Worm (Caenorhabditis elegans) whole organism, late embryonic: ENCODE data around the gene rcs-1.

Source experiments
- K02D7.2 ChIP-seq: sonication (generic microtip); optimal IDR thresholded peaks from 2 replicates; lab custom pipeline; 2017; ENCODE audit warnings: mild to moderate bottlenecking, missing genetic modification characterization, missing compliant biosample characterization
- K09A11.1 ChIP-seq: sonication (generic microtip); optimal IDR thresholded peaks from 2 replicates; lab custom pipeline; 2017; ENCODE audit warnings: antibody characterized with exemption, mild to moderate bottlenecking, missing genetic modification characterization, missing compliant biosample characterization; ENCODE audit not compliant: insufficient read depth
- T23F11.4 ChIP-seq: fragments of 200-800 bp; sonication (Bioruptor generic); optimal IDR thresholded peaks from 2 replicates; lab custom pipeline; 2018; ENCODE audit warnings: mild to moderate bottlenecking, missing genetic modification characterization, missing compliant biosample characterization
- Y22D7AL.16 ChIP-seq: sonication (generic microtip); optimal IDR thresholded peaks from 2 replicates; lab custom pipeline; 2016; ENCODE audit warnings: missing genetic modification characterization, missing compliant biosample characterization
- ceh-14 ChIP-seq: sonication (generic microtip); optimal IDR thresholded peaks from 2 replicates; lab custom pipeline; 2016; ENCODE audit warnings: missing genotype, missing genetic modification characterization, missing compliant biosample characterization
- ceh-18 ChIP-seq: sonication (generic microtip); optimal IDR thresholded peaks from 2 replicates; lab custom pipeline; 2016; ENCODE audit warnings: missing genetic modification characterization, missing compliant biosample characterization
- ceh-22 ChIP-seq: sonication (generic microtip); optimal IDR thresholded peaks from 2 replicates; lab custom pipeline; 2017; ENCODE audit warnings: missing biosample characterization, missing genetic modification characterization
- ceh-24 ChIP-seq: sonication (generic microtip); optimal IDR thresholded peaks from 2 replicates; lab custom pipeline; 2016; ENCODE audit warnings: mild to moderate bottlenecking, missing genetic modification characterization, missing compliant biosample characterization
- ceh-30 ChIP-seq: fragments of 150-350 bp; optimal IDR thresholded peaks from 2 replicates; lab custom pipeline; 2014; ENCODE audit warnings: missing biosample characterization, missing genetic modification characterization
- ceh-45 ChIP-seq: fragments of 200-800 bp; sonication (Bioruptor generic); IDR thresholded peaks from 2 replicates; pipeline ENCODE4 v1.3.6; 2022; ENCODE audit warnings: missing genetic modification reagents, missing genetic modification characterization, missing compliant biosample characterization
- ceh-48 ChIP-seq: sonication (generic microtip); optimal IDR thresholded peaks from 2 replicates; lab custom pipeline; 2016; ENCODE audit warnings: missing genetic modification characterization, inconsistent platforms, missing compliant biosample characterization
- ceh-6 ChIP-seq: fragments of 200-800 bp; sonication (Bioruptor generic); optimal IDR thresholded peaks from 2 replicates; lab custom pipeline; 2018; ENCODE audit warnings: mild to moderate bottlenecking, missing genetic modification characterization, missing compliant biosample characterization
- che-1 ChIP-seq: sonication (generic microtip); optimal IDR thresholded peaks from 2 replicates; lab custom pipeline; 2016; ENCODE audit warnings: mild to moderate bottlenecking, missing genetic modification characterization, missing compliant biosample characterization
- dve-1 ChIP-seq: sonication (generic microtip); optimal IDR thresholded peaks from 2 replicates; lab custom pipeline; 2017; ENCODE audit warnings: antibody characterized with exemption, mild to moderate bottlenecking, missing genetic modification characterization, missing compliant biosample characterization
- elt-4 ChIP-seq: sonication (generic microtip); optimal IDR thresholded peaks from 2 replicates; lab custom pipeline; 2016; ENCODE audit warnings: missing genetic modification characterization, missing compliant biosample characterization
- eyg-1 ChIP-seq: sonication (generic microtip); optimal IDR thresholded peaks from 2 replicates; lab custom pipeline; 2016; ENCODE audit warnings: missing genotype, missing genetic modification characterization, missing compliant biosample characterization
- fax-1 ChIP-seq: sonication (generic microtip); optimal IDR thresholded peaks from 2 replicates; lab custom pipeline; 2016; ENCODE audit warnings: missing genotype, missing genetic modification characterization, missing compliant biosample characterization
- fkh-10 ChIP-seq: fragments of 150-350 bp; optimal IDR thresholded peaks from 2 replicates; lab custom pipeline; 2014; ENCODE audit warnings: missing biosample characterization, missing genetic modification reagents, missing genetic modification characterization
- fkh-6 ChIP-seq: sonication (generic microtip); optimal IDR thresholded peaks from 2 replicates; lab custom pipeline; 2016; ENCODE audit warnings: missing genetic modification characterization, missing compliant biosample characterization
- gmeb-2 ChIP-seq: sonication (generic microtip); optimal IDR thresholded peaks from 2 replicates; lab custom pipeline; 2016; ENCODE audit warnings: missing genetic modification characterization, inconsistent platforms, missing compliant biosample characterization
- hlh-15 ChIP-seq: sonication (generic microtip); optimal IDR thresholded peaks from 2 replicates; lab custom pipeline; 2016; ENCODE audit warnings: missing genetic modification characterization, missing compliant biosample characterization
- hlh-30 ChIP-seq: sonication (generic microtip); optimal IDR thresholded peaks from 2 replicates; lab custom pipeline; 2017; ENCODE audit warnings: antibody characterized with exemption, missing genetic modification characterization, missing compliant biosample characterization; ENCODE audit not compliant: insufficient read depth
- hlh-6 ChIP-seq: sonication (generic microtip); optimal IDR thresholded peaks from 2 replicates; lab custom pipeline; 2016; ENCODE audit warnings: missing genotype, missing genetic modification characterization, missing compliant biosample characterization
- hlh-8 ChIP-seq: sonication (generic microtip); optimal IDR thresholded peaks from 2 replicates; lab custom pipeline; 2016; ENCODE audit warnings: missing genotype, missing genetic modification characterization, missing compliant biosample characterization
- mec-3 ChIP-seq: sonication (generic microtip); optimal IDR thresholded peaks from 2 replicates; lab custom pipeline; 2016; ENCODE audit warnings: borderline replicate concordance, missing genetic modification characterization, missing compliant biosample characterization
- nhr-11 ChIP-seq: fragments of 150-350 bp; optimal IDR thresholded peaks from 2 replicates; lab custom pipeline; 2014; ENCODE audit warnings: missing biosample characterization, missing genetic modification characterization
- npax-4 ChIP-seq: sonication (generic microtip); optimal IDR thresholded peaks from 2 replicates; lab custom pipeline; 2016; ENCODE audit warnings: missing genetic modification characterization, missing compliant biosample characterization
- pat-9 ChIP-seq: fragments of 200-800 bp; sonication (Bioruptor generic); optimal IDR thresholded peaks from 2 replicates; lab custom pipeline; 2018; ENCODE audit warnings: mild to moderate bottlenecking, missing genetic modification characterization, moderate library complexity, missing compliant biosample characterization
- pax-1 ChIP-seq: fragments of 150-350 bp; optimal IDR thresholded peaks from 2 replicates; lab custom pipeline; 2014; ENCODE audit warnings: missing biosample characterization, missing genetic modification characterization
- pha-4 ChIP-seq: fragments of 150-350 bp; optimal IDR thresholded peaks from 2 replicates; lab custom pipeline; 2018; ENCODE audit warnings: missing biosample characterization, missing genetic modification reagents, missing genetic modification characterization
- pros-1 ChIP-seq: fragments of 150-350 bp; optimal IDR thresholded peaks from 2 replicates; lab custom pipeline; 2014; ENCODE audit warnings: missing biosample characterization, missing genetic modification reagents, missing genetic modification characterization
- ref-2 ChIP-seq: sonication (generic microtip); optimal IDR thresholded peaks from 2 replicates; lab custom pipeline; 2016; ENCODE audit warnings: missing genetic modification characterization, missing compliant biosample characterization
- sox-4 ChIP-seq: sonication (generic microtip); optimal IDR thresholded peaks from 2 replicates; lab custom pipeline; 2017; ENCODE audit warnings: mild to moderate bottlenecking, missing genetic modification characterization, inconsistent platforms, missing compliant biosample characterization
- tbx-2 ChIP-seq: sonication (generic microtip); optimal IDR thresholded peaks from 2 replicates; lab custom pipeline; 2016; ENCODE audit warnings: missing genetic modification characterization, missing compliant biosample characterization
- tbx-7 ChIP-seq: sonication (generic microtip); optimal IDR thresholded peaks from 2 replicates; lab custom pipeline; 2016; ENCODE audit warnings: missing genotype, missing genetic modification characterization, missing compliant biosample characterization
- ttx-3 ChIP-seq: sonication (generic microtip); optimal IDR thresholded peaks from 2 replicates; lab custom pipeline; 2016; ENCODE audit warnings: missing genetic modification reagents, missing genetic modification characterization, missing compliant biosample characterization
- unc-55 ChIP-seq: sonication (generic microtip); optimal IDR thresholded peaks from 2 replicates; lab custom pipeline; 2017; ENCODE audit warnings: missing biosample characterization, missing genetic modification reagents, missing genetic modification characterization
- unc-86 ChIP-seq: sonication (generic microtip); optimal IDR thresholded peaks from 2 replicates; lab custom pipeline; 2016; ENCODE audit warnings: missing genetic modification characterization, missing compliant biosample characterization
- zip-5 ChIP-seq: sonication (generic microtip); optimal IDR thresholded peaks from 2 replicates; lab custom pipeline; 2016; ENCODE audit warnings: missing genetic modification characterization, missing compliant biosample characterization
- ztf-16 ChIP-seq: sonication (generic microtip); optimal IDR thresholded peaks from 2 replicates; lab custom pipeline; 2017; ENCODE audit warnings: missing genetic modification characterization, missing compliant biosample characterization

rcs-1 gene

ce11 chrX:8853524-8853923 lies 25.2 kb upstream of the rcs-1 start, which contains the start of gene sprp-4:
TSS of gene sprp-4 (minus strand) at chrX:8853624.
- TF ChIP-seq ref-2 (tag; lab: Kevin White, UChicago) (no peak), T23F11.4 (GFP tag; lab: Kevin White, UChicago) (no peak), hlh-30 (tag; lab: Kevin White, UChicago) (no peak), ceh-30 (tag; lab: Kevin White, UChicago) (no peak), pat-9 (tag; lab: Kevin White, UChicago) (no peak), nhr-11 (tag; lab: Kevin White, UChicago) (no peak), npax-4 (no peak), ceh-48 (tag; lab: Kevin White, UChicago) (no peak)

DNA sequence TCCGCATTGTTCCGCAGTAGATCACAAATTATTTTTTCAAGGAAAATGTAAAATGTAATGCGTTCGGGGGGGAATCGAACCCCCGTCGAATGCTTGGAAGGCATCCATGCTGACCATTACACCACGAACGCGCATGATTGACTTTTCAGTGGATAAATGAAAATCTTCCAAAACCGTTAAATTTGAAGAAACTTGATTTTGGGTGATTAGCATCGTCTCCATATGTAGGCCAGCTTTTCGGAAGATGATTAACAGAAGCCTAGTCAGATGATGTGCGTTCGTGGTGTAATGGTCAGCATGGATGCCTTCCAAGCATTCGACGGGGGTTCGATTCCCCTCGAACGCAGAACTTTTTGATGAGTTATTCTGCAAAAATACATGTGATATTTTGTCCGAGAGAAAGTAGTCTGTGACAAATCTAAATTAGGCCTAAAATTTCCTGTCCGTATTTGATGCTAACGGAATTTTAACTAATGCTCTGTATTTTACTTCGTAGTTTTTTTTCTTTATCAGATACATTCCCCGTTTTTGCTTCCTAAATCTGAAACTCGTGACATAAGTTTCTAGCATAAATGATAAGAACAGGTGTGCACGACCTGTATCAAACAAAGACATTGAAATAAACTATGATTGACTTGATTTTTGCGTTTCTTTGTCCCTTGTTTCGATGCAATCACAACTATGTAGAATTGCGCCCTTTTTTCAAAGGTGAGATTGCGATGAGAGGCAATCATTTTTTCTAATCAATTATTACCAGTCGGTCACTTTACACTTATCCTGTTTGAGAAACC lies 18.3 kb upstream of the rcs-1 start, which contains the start of gene C28G1.10:
Gene C28G1.10 (plus strand): TSS at position 676 of the 791 bp plus-strand sequence.
- TF ChIP-seq pha-4 (tag; lab: Kevin White, UChicago) (no peak), hlh-30 (tag; lab: Kevin White, UChicago) (peak; percentile 10)

ce11 chrX:8843988-8844387 lies 15.6 kb upstream of the rcs-1 start, which contains the start of gene ubc-23:
TSS of gene ubc-23 (plus strand) at chrX:8844288.
- TF ChIP-seq pros-1 (tag; lab: Kevin White, UChicago): no peak

DNA sequence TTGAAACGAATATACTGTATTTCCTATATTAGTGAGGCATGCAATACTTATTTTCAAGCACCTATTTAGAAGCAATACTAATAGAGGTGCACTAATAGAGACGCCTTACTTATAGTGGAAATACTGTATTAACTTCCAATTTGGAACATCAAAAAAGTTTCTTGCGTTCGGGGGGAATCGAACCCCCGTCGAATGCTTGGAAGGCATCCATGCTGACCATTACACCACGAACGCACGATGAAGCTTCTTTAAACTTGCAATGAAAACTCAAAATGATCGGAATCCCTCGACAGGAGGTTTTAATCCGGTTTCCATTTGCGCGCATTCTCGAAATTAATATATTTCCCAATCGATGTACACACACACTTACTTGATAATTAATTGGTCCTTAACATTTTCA lies 9.8 kb upstream of the rcs-1 start:
- TF ChIP-seq T23F11.4 (GFP tag; lab: Kevin White, UChicago) (no peak), che-1 (tag; lab: Kevin White, UChicago) (no peak), dve-1 (tag; lab: Kevin White, UChicago) (no peak), npax-4 (no peak), Y22D7AL.16 (tag; lab: Kevin White, UChicago) (no peak), ttx-3 (tag; lab: Kevin White, UChicago) (no peak), ceh-18 (tag; lab: Kevin White, UChicago) (no peak), ceh-45 (no peak), unc-86 (tag; lab: Kevin White, UChicago) (no peak), tbx-2 (tag; lab: Kevin White, UChicago) (no peak), ceh-14 (no peak), hlh-8 (tag; lab: Kevin White, UChicago) (no peak), ceh-48 (tag; lab: Kevin White, UChicago) (no peak), elt-4 (no peak), eyg-1 (tag; lab: Kevin White, UChicago) (no peak), tbx-7 (tag; lab: Kevin White, UChicago) (no peak), pha-4 (tag; lab: Kevin White, UChicago) (no peak)

ce11 chrX:8835887-8836348 lies 7.6 kb upstream of the rcs-1 start, which contains the start of gene C28G1.2:
TSS of gene C28G1.2 (plus strand) at chrX:8836016.
- TF ChIP-seq Y22D7AL.16 (tag; lab: Kevin White, UChicago) (peak; percentile 96), hlh-15 (tag; lab: Kevin White, UChicago) (peak; percentile 91), K09A11.1 (peak; percentile 87), ztf-16 (tag; lab: Kevin White, UChicago) (peak; percentile 93), fax-1 (tag; lab: Kevin White, UChicago) (peak; percentile 89), hlh-8 (tag; lab: Kevin White, UChicago) (peak; percentile 87), pax-1 (tag; lab: Kevin White, UChicago) (peak; percentile 26), mec-3 (tag; lab: Kevin White, UChicago) (peak; percentile 75), T23F11.4 (GFP tag; lab: Kevin White, UChicago) (peak; percentile 96), zip-5 (peak; percentile 80), ceh-48 (tag; lab: Kevin White, UChicago) (peak; percentile 89), fkh-6 (peak; percentile 91), gmeb-2 (tag; lab: Kevin White, UChicago) (peak; percentile 94), ceh-14 (peak; percentile 92), K02D7.2 (peak; percentile 94), sox-4 (tag; lab: Kevin White, UChicago) (peak; percentile 94), ceh-24 (tag; lab: Kevin White, UChicago) (peak; percentile 79), ttx-3 (tag; lab: Kevin White, UChicago) (peak; percentile 95), pros-1 (tag; lab: Kevin White, UChicago) (peak; percentile 75), ceh-6 (GFP tag; lab: Kevin White, UChicago) (peak; percentile 95), unc-55 (GFP tag; lab: Kevin White, UChicago) (peak; percentile 25), hlh-6 (tag; lab: Kevin White, UChicago) (peak; percentile 93), ceh-22 (tag; lab: Kevin White, UChicago) (peak; percentile 8), fkh-10 (peak; percentile 80), pat-9 (tag; lab: Kevin White, UChicago) (peak; percentile 93), tbx-7 (tag; lab: Kevin White, UChicago) (peak; percentile 77), che-1 (tag; lab: Kevin White, UChicago) (peak; percentile 93), ceh-18 (tag; lab: Kevin White, UChicago) (peak; percentile 94)
